Worm (Caenorhabditis elegans) whole organism, L3 larva: ENCODE data around the gene npr-36.

Experiments used
- R02D3.7 ChIP-seq: fragments of 150-350 bp; optimal IDR thresholded peaks from 2 replicates; lab custom pipeline; 2014; ENCODE audit warnings: missing biosample characterization, missing genetic modification characterization
- ama-1 ChIP-seq: fragments of 150-350 bp; optimal IDR thresholded peaks from 2 replicates; lab custom pipeline; 2018
- ceh-16 ChIP-seq: sonication (generic microtip); optimal IDR thresholded peaks from 2 replicates; lab custom pipeline; 2017; ENCODE audit warnings: missing biosample characterization, missing genetic modification characterization
- ceh-28 ChIP-seq: fragments of 150-350 bp; optimal IDR thresholded peaks from 2 replicates; lab custom pipeline; 2014; ENCODE audit warnings: missing biosample characterization, missing genetic modification reagents, missing genetic modification characterization
- daf-12 ChIP-seq: fragments of 150-350 bp; optimal IDR thresholded peaks from 2 replicates; lab custom pipeline; 2014; ENCODE audit warnings: missing biosample characterization, missing genetic modification reagents, missing genetic modification characterization
- egl-27 ChIP-seq: sonication (generic microtip); optimal IDR thresholded peaks from 4 replicates; lab custom pipeline; 2017; ENCODE audit warnings: missing biosample characterization, missing genetic modification reagents, missing genetic modification characterization
- egl-5 ChIP-seq: fragments of 150-350 bp; optimal IDR thresholded peaks from 2 replicates; lab custom pipeline; 2017; ENCODE audit warnings: missing biosample characterization, missing genetic modification reagents, missing genetic modification characterization, inconsistent platforms
- elt-2 ChIP-seq: sonication (generic microtip); optimal IDR thresholded peaks from 2 replicates; lab custom pipeline; 2016; ENCODE audit warnings: missing genetic modification reagents, mild to moderate bottlenecking, missing genetic modification characterization, missing compliant biosample characterization
- elt-3 ChIP-seq, 3 experiments: fragments of 150-350 bp in 1 of 3; sonication (generic microtip) in 2 of 3; optimal IDR thresholded peaks; 2 replicates in 2 of 3; 4 replicates in 1 of 3; lab custom pipeline; 2014 to 2017; ENCODE audit warnings: missing biosample characterization in 3 of 3, missing genetic modification characterization in 3 of 3
- eor-1 ChIP-seq, 2 experiments: fragments of 150-350 bp; optimal IDR thresholded peaks; 2 replicates each; lab custom pipeline; 2014 to 2018; ENCODE audit warnings: missing biosample characterization in 2 of 2, missing genetic modification characterization in 2 of 2
- fkh-10 ChIP-seq: sonication (generic microtip); optimal IDR thresholded peaks from 2 replicates; lab custom pipeline; 2017; ENCODE audit warnings: missing biosample characterization, missing genetic modification reagents, missing genetic modification characterization
- fkh-2 ChIP-seq: fragments of 150-350 bp; optimal IDR thresholded peaks from 2 replicates; lab custom pipeline; 2014; ENCODE audit warnings: missing biosample characterization, missing genetic modification reagents, missing genetic modification characterization
- hmg-11 ChIP-seq: sonication (generic microtip); optimal IDR thresholded peaks from 2 replicates; lab custom pipeline; 2016; ENCODE audit warnings: missing genetic modification characterization, missing compliant biosample characterization
- lin-15B ChIP-seq: fragments of 150-350 bp; optimal IDR thresholded peaks from 2 replicates; lab custom pipeline; 2014; ENCODE audit warnings: missing biosample characterization, missing genetic modification characterization
- lsy-12 ChIP-seq: sonication (generic microtip); optimal IDR thresholded peaks from 2 replicates; lab custom pipeline; 2016; ENCODE audit warnings: mild to moderate bottlenecking, missing genetic modification characterization, missing compliant biosample characterization
- mdl-1 ChIP-seq: fragments of 150-350 bp; optimal IDR thresholded peaks from 2 replicates; lab custom pipeline; 2014; ENCODE audit warnings: missing biosample characterization, missing genetic modification characterization
- mml-1 ChIP-seq: fragments of 150-350 bp; sonication (generic microtip); optimal IDR thresholded peaks from 3 replicates; lab custom pipeline; 2014; ENCODE audit warnings: missing biosample characterization, missing genetic modification characterization
- nfya-1 ChIP-seq: sonication (generic microtip); optimal IDR thresholded peaks from 2 replicates; lab custom pipeline; 2017; ENCODE audit warnings: missing genetic modification characterization, mild to moderate bottlenecking, missing compliant biosample characterization, antibody characterized with exemption, moderate library complexity; ENCODE audit not compliant: insufficient read depth
- nhr-11 ChIP-seq: fragments of 150-350 bp; optimal IDR thresholded peaks from 2 replicates; lab custom pipeline; 2014; ENCODE audit warnings: missing biosample characterization, missing genetic modification characterization
- nhr-12 ChIP-seq: fragments of 150-350 bp; optimal IDR thresholded peaks from 2 replicates; lab custom pipeline; 2014; ENCODE audit warnings: missing biosample characterization, missing genetic modification characterization
- nhr-23 ChIP-seq: fragments of 150-350 bp; optimal IDR thresholded peaks from 2 replicates; lab custom pipeline; 2014; ENCODE audit warnings: missing biosample characterization, missing genetic modification reagents, missing genetic modification characterization
- nhr-25 ChIP-seq: sonication (generic microtip); optimal IDR thresholded peaks from 2 replicates; lab custom pipeline; 2017; ENCODE audit warnings: missing biosample characterization, missing genetic modification characterization
- nhr-28 ChIP-seq: fragments of 150-350 bp; optimal IDR thresholded peaks from 2 replicates; lab custom pipeline; 2014; ENCODE audit warnings: missing biosample characterization, missing genetic modification characterization
- nhr-43 ChIP-seq: sonication (generic microtip); optimal IDR thresholded peaks from 2 replicates; lab custom pipeline; 2016; ENCODE audit warnings: mild to moderate bottlenecking, missing genetic modification characterization, missing compliant biosample characterization; ENCODE audit not compliant: poor library complexity, severe bottlenecking
- nhr-67 ChIP-seq: fragments of 150-350 bp; optimal IDR thresholded peaks from 2 replicates; lab custom pipeline; 2014; ENCODE audit warnings: missing biosample characterization, missing genetic modification characterization
- nhr-76 ChIP-seq: fragments of 150-350 bp; sonication (generic microtip); optimal IDR thresholded peaks from 5 replicates; lab custom pipeline; 2014; ENCODE audit warnings: missing biosample characterization, missing genetic modification characterization
- nhr-77 ChIP-seq: fragments of 150-350 bp; optimal IDR thresholded peaks from 2 replicates; lab custom pipeline; 2014; ENCODE audit warnings: missing biosample characterization, missing genetic modification characterization
- pha-4 ChIP-seq: fragments of 150-350 bp; optimal IDR thresholded peaks from 2 replicates; lab custom pipeline; 2014; ENCODE audit warnings: missing biosample characterization, missing genetic modification reagents, missing genetic modification characterization
- pqm-1 ChIP-seq: fragments of 150-350 bp; optimal IDR thresholded peaks from 2 replicates; lab custom pipeline; 2017; ENCODE audit warnings: missing biosample characterization, missing genetic modification characterization, inconsistent platforms
- skn-1 ChIP-seq: fragments of 150-350 bp; optimal IDR thresholded peaks from 2 replicates; lab custom pipeline; 2014; ENCODE audit warnings: missing biosample characterization, missing genetic modification characterization
- snpc-4 ChIP-seq: fragments of 150-350 bp; optimal IDR thresholded peaks from 2 replicates; lab custom pipeline; 2014; ENCODE audit warnings: missing biosample characterization, missing genetic modification characterization
- tbx-2 ChIP-seq: sonication (generic microtip); optimal IDR thresholded peaks from 2 replicates; lab custom pipeline; 2016; ENCODE audit warnings: mild to moderate bottlenecking, missing genetic modification characterization, missing compliant biosample characterization
- unc-62 ChIP-seq: fragments of 150-350 bp; sonication (generic microtip); optimal IDR thresholded peaks from 4 replicates; lab custom pipeline; 2014; ENCODE audit warnings: missing biosample characterization, missing genetic modification reagents, missing genetic modification characterization
- zag-1 ChIP-seq: fragments of 150-350 bp; optimal IDR thresholded peaks from 2 replicates; lab custom pipeline; 2014; ENCODE audit warnings: missing biosample characterization, missing genetic modification characterization
- ztf-4 ChIP-seq: fragments of 150-350 bp; optimal IDR thresholded peaks from 2 replicates; lab custom pipeline; 2014; ENCODE audit warnings: missing biosample characterization, missing genetic modification characterization

npr-36 gene

ce11 chrX:17398293-17398692 is 38.7 kb downstream of the npr-36 start, which contains the start of gene F11C7.7:
Gene F11C7.7, plus strand, starts transcription at chrX:17398593.
- TF ChIP-seq R02D3.7 (tag; lab: Kevin White, UChicago) = no peak
- no peak for TF ChIP-seq ceh-16 (tag; lab: Kevin White, UChicago)
- no peak for TF ChIP-seq nhr-76 (tag; lab: Kevin White, UChicago)
- TF ChIP-seq skn-1 (tag; lab: Kevin White, UChicago) = no peak
- no peak for TF ChIP-seq zag-1 (tag; lab: Kevin White, UChicago)
- no peak for TF ChIP-seq daf-12 (tag; lab: Kevin White, UChicago)
- TF ChIP-seq ceh-28 (tag; lab: Kevin White, UChicago) = no peak
- TF ChIP-seq nhr-23 (tag; lab: Kevin White, UChicago) = no peak
- TF ChIP-seq elt-3 (tag; optimal IDR thresholded peaks at IDR 0.05; lab: Kevin White, UChicago) = no peak
- no peak for TF ChIP-seq lsy-12
- TF ChIP-seq fkh-2 (tag; lab: Kevin White, UChicago) = no peak
- TF ChIP-seq pha-4 (tag; lab: Kevin White, UChicago) = no peak

- TF ChIP-seq mdl-1 (tag; lab: Kevin White, UChicago) = no peak
- no peak for TF ChIP-seq daf-12 (tag; lab: Kevin White, UChicago)
- no peak for TF ChIP-seq lin-15B (tag; lab: Kevin White, UChicago)
These were observed 40.9 kb downstream of the npr-36 start for ce11 chrX:17400425-17400824.

ce11 chrX:17401264-17401663 is 41.7 kb downstream of the npr-36 start, which contains the start of gene F11C7.6:
Gene F11C7.6, plus strand, starts transcription at chrX:17401564.
- TF ChIP-seq ceh-28 (tag; lab: Kevin White, UChicago) (no peak), fkh-10 (GFP tag; lab: Kevin White, UChicago) (no peak), skn-1 (tag; lab: Kevin White, UChicago) (no peak), egl-5 (no peak), unc-62 (no peak), mml-1 (tag; lab: Kevin White, UChicago) (no peak), ztf-4 (no peak), daf-12 (tag; lab: Kevin White, UChicago) (no peak), lin-15B (tag; lab: Kevin White, UChicago) (no peak), tbx-2 (tag; lab: Kevin White, UChicago) (no peak), hmg-11 (tag; lab: Kevin White, UChicago) (no peak), ceh-16 (tag; lab: Kevin White, UChicago) (no peak), snpc-4 (tag; lab: Kevin White, UChicago) (no peak), nhr-11 (tag; lab: Kevin White, UChicago) (no peak), nhr-76 (tag; lab: Kevin White, UChicago) (no peak), nhr-67 (no peak), egl-27 (tag; lab: Kevin White, UChicago) (no peak), nhr-43 (no peak), mdl-1 (tag; lab: Kevin White, UChicago) (no peak)

- no peak for TF ChIP-seq ama-1 (lab: Kevin White, UChicago)
- TF ChIP-seq pqm-1 = no peak
- no peak for TF ChIP-seq nfya-1 (tag; lab: Kevin White, UChicago)
- no peak for TF ChIP-seq ceh-16 (tag; lab: Kevin White, UChicago)
- no peak for TF ChIP-seq nhr-12
- TF ChIP-seq eor-1 (tag; optimal IDR thresholded peaks at IDR 0.05; lab: Kevin White, UChicago) = no peak
- no peak for TF ChIP-seq nhr-25 (tag; lab: Kevin White, UChicago)
- TF ChIP-seq lin-15B (tag; lab: Kevin White, UChicago) = no peak
- TF ChIP-seq nhr-23 (tag; lab: Kevin White, UChicago) = no peak
- TF ChIP-seq egl-5 = no peak
- no peak for TF ChIP-seq daf-12 (tag; lab: Kevin White, UChicago)
- no peak for TF ChIP-seq elt-2 (tag; lab: Kevin White, UChicago)
- TF ChIP-seq nhr-77 (tag; lab: Kevin White, UChicago) = no peak
- no peak for TF ChIP-seq egl-27 (tag; lab: Kevin White, UChicago)
These were observed 43.5 kb downstream of the npr-36 start for ce11 chrX:17403058-17403457.

- TF ChIP-seq pha-4 (tag; lab: Kevin White, UChicago) (peak; percentile 57), nhr-23 (tag; lab: Kevin White, UChicago) (no peak), nhr-28 (tag; lab: Kevin White, UChicago) (no peak), egl-27 (tag; lab: Kevin White, UChicago) (no peak), daf-12 (tag; lab: Kevin White, UChicago) (no peak), elt-2 (tag; lab: Kevin White, UChicago) (no peak), nhr-77 (tag; lab: Kevin White, UChicago) (no peak), R02D3.7 (tag; lab: Kevin White, UChicago) (peak; percentile 83)
- TF ChIP-seq, all 47 proteins: peak for 2
These were observed 49.3 kb downstream of the npr-36 start for ce11 chrX:17408855-17409254.
